Worm (Caenorhabditis elegans) whole organism, mixed stage, embryonic: ENCODE results near the gene Y54E2A.10.

ENCODE experiments used
- blmp-1 ChIP-seq: fragments of 150-350 bp; optimal IDR thresholded peaks from 2 replicates; lab custom pipeline; 2014; ENCODE audit warnings: missing biosample characterization, missing genetic modification characterization
- ces-1 ChIP-seq: fragments of 150-350 bp; optimal IDR thresholded peaks from 2 replicates; lab custom pipeline; 2014; ENCODE audit warnings: missing biosample characterization, missing genetic modification reagents, missing genetic modification characterization
- elt-3 ChIP-seq: fragments of 150-350 bp; optimal IDR thresholded peaks from 2 replicates; lab custom pipeline; 2014; ENCODE audit warnings: missing biosample characterization, missing genetic modification characterization
- nhr-237 ChIP-seq: fragments of 150-350 bp; optimal IDR thresholded peaks from 2 replicates; lab custom pipeline; 2014; ENCODE audit warnings: missing biosample characterization, missing genetic modification characterization
- nhr-28 ChIP-seq: fragments of 150-350 bp; optimal IDR thresholded peaks from 2 replicates; lab custom pipeline; 2014; ENCODE audit warnings: missing biosample characterization, missing genetic modification characterization
- nhr-76 ChIP-seq: sonication (generic microtip); optimal IDR thresholded peaks from 2 replicates; lab custom pipeline; 2017; ENCODE audit warnings: missing biosample characterization, missing genetic modification characterization
- snpc-4 ChIP-seq: fragments of 150-350 bp; optimal IDR thresholded peaks from 2 replicates; lab custom pipeline; 2014; ENCODE audit warnings: missing biosample characterization, missing genetic modification characterization
- unc-62 ChIP-seq: fragments of 150-350 bp; optimal IDR thresholded peaks from 2 replicates; lab custom pipeline; 2014; ENCODE audit warnings: missing biosample characterization, missing genetic modification reagents, missing genetic modification characterization

- TF ChIP-seq unc-62, result peak; percentile 9
- TF ChIP-seq snpc-4 (tag; lab: Kevin White, UChicago), result no peak
- TF ChIP-seq elt-3 (tag; lab: Kevin White, UChicago), result peak; percentile 62
- no peak for TF ChIP-seq nhr-76 (tag; lab: Kevin White, UChicago)
- TF ChIP-seq blmp-1 (tag; lab: Kevin White, UChicago), result no peak
- no peak for TF ChIP-seq nhr-28 (tag; lab: Kevin White, UChicago)
- TF ChIP-seq nhr-237 (tag; lab: Kevin White, UChicago), result peak; percentile 70
- no peak for TF ChIP-seq ces-1 (GFP tag; lab: Kevin White, UChicago)
These were observed 31.6 kb downstream of the Y54E2A.10 start for ce11 chrII:14822419-14822818.
